Fruit fly (Drosophila melanogaster) whole organism, wandering third instar larva: ENCODE measurements around the gene CG18662.

Experiments used
- Dfd ChIP-seq: fragments of >200 bp; optimal IDR thresholded peaks from 2 replicates; lab custom pipeline; 2017; ENCODE audit warnings: missing biosample characterization, missing genetic modification characterization
- br ChIP-seq: fragments of 200-800 bp; sonication (Bioruptor generic); optimal IDR thresholded peaks from 2 replicates; lab custom pipeline; 2016; ENCODE audit warnings: missing biosample characterization, missing genetic modification characterization
- dmrt93B ChIP-seq: fragments of 200-800 bp; sonication (Bioruptor generic); optimal IDR thresholded peaks from 2 replicates; lab custom pipeline; 2018; ENCODE audit warnings: missing biosample characterization, mild to moderate bottlenecking, missing genetic modification characterization
- psq ChIP-seq: fragments of 200-800 bp; sonication (Bioruptor generic); optimal IDR thresholded peaks from 3 replicates; lab custom pipeline; 2017; ENCODE audit warnings: missing biosample characterization, mild to moderate bottlenecking, missing genetic modification characterization, moderate library complexity

DNA sequence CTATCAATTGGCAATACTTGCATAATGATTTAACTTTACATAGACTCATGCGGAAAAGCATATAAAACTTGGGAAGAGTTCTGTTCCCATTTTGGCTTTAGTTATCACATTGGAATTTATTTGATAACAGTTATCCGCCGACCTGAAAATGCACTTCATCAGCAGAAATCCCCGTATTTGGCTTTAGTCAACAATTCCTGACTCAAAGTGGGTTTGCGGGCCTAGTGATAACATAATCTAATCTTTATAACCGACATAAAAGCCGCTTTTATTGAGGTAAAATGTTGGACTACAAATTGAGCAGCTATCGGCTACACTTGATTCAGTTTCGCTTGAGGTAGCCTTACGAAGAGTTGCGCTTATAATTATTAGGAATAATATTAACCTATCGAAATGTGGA is 29.8 kb downstream of the CG18662 start, which contains the start of gene CG9568:
- TF ChIP-seq br (GFP tag; lab: Kevin White, UChicago) (no peak), dmrt93B (GFP tag; lab: Kevin White, UChicago) (no peak), Dfd (GFP tag; lab: Kevin White, UChicago) (no peak), psq (GFP tag; lab: Kevin White, UChicago) (no peak)
